Worm (Caenorhabditis elegans): ENCODE results near the gene mstr-2.

- TF ChIP-seq mep-1 (tag; optimal IDR thresholded peaks at IDR 0.05) (no peak), elt-3 (tag; optimal IDR thresholded peaks at IDR 0.05) (no peak), bed-3 (GFP tag; optimal IDR thresholded peaks at IDR 0.05) (no peak), mab-5 (tag; optimal IDR thresholded peaks at IDR 0.05) (no peak), nhr-76 (tag; optimal IDR thresholded peaks at IDR 0.05) (no peak), nhr-237 (tag; optimal IDR thresholded peaks at IDR 0.05) (no peak), ceh-39 (tag; optimal IDR thresholded peaks at IDR 0.05) (no peak), lsy-2 (tag; optimal IDR thresholded peaks at IDR 0.05) (no peak), sptf-1 (tag; optimal IDR thresholded peaks at IDR 0.05) (no peak), nhr-28 (tag; optimal IDR thresholded peaks at IDR 0.05) (no peak), snpc-4 (tag; optimal IDR thresholded peaks at IDR 0.05) (no peak), ztf-11 (tag; optimal IDR thresholded peaks at IDR 0.05) (no peak), tbx-8 (GFP tag; optimal IDR thresholded peaks at IDR 0.05) (no peak), blmp-1 (tag; optimal IDR thresholded peaks at IDR 0.05) (no peak)
Observed at ce11 chrIII:4498938-4499337, 30.0 kb downstream of the mstr-2 start, which contains the start of the genes C07G2.5 and atf-7.

Measured in whole organism, mixed stage, embryonic.